Worm (Caenorhabditis elegans) whole organism, young adult: ENCODE measurements around the gene nhr-41.

Experiments used
- B0261.1 ChIP-seq: sonication (generic microtip); optimal IDR thresholded peaks from 2 replicates; lab custom pipeline; 2016; ENCODE audit warnings: mild to moderate bottlenecking, missing genetic modification characterization, moderate library complexity, missing compliant biosample characterization
- F37B4.10 ChIP-seq: fragments of 200-800 bp; sonication (Bioruptor generic); IDR thresholded peaks from 2 replicates; pipeline ENCODE4 v1.3.6; 2022; ENCODE audit warnings: missing genetic modification characterization, missing compliant biosample characterization
- F49E8.2 ChIP-seq: sonication (generic microtip); optimal IDR thresholded peaks from 3 replicates; lab custom pipeline; 2017; ENCODE audit warnings: missing genetic modification characterization, mild to moderate bottlenecking, missing compliant biosample characterization, antibody characterized with exemption, moderate library complexity; ENCODE audit not compliant: insufficient read depth
- K12H6.12 ChIP-seq: fragments of 200-800 bp; sonication (Bioruptor generic); optimal IDR thresholded peaks from 2 replicates; lab custom pipeline; 2018; ENCODE audit warnings: mild to moderate bottlenecking, missing genetic modification characterization, missing compliant biosample characterization
- Y53F4B.3 ChIP-seq: fragments of 200-800 bp; sonication (Bioruptor generic); IDR thresholded peaks from 2 replicates; pipeline ENCODE4 v1.3.6; 2022; ENCODE audit warnings: missing genetic modification reagents, missing genetic modification characterization, missing compliant biosample characterization
- Y56A3A.18 ChIP-seq: fragments of 200-800 bp; sonication (Bioruptor generic); IDR thresholded peaks from 2 replicates; pipeline ENCODE4 v1.3.6; 2022; ENCODE audit warnings: missing genetic modification reagents, missing genetic modification characterization, missing compliant biosample characterization
- akir-1 ChIP-seq: fragments of 200-800 bp; sonication (Bioruptor generic); optimal IDR thresholded peaks from 2 replicates; lab custom pipeline; 2018; ENCODE audit warnings: mild to moderate bottlenecking, missing genetic modification characterization, moderate library complexity, missing compliant biosample characterization
- atf-7 ChIP-seq: sonication (generic microtip); optimal IDR thresholded peaks from 2 replicates; lab custom pipeline; 2017; ENCODE audit warnings: mild to moderate bottlenecking, missing genetic modification characterization, missing compliant biosample characterization
- attf-5 ChIP-seq: fragments of 200-800 bp; sonication (Bioruptor generic); optimal IDR thresholded peaks from 2 replicates; lab custom pipeline; 2018; ENCODE audit warnings: mild to moderate bottlenecking, missing genetic modification characterization, missing compliant biosample characterization
- bed-1 ChIP-seq: fragments of 200-800 bp; sonication (Bioruptor generic); IDR thresholded peaks from 2 replicates; pipeline ENCODE4 v1.3.6; 2022; ENCODE audit warnings: missing genetic modification reagents, missing genetic modification characterization, missing compliant biosample characterization
- ccch-3 ChIP-seq: fragments of 200-800 bp; sonication (Bioruptor generic); optimal IDR thresholded peaks from 2 replicates; lab custom pipeline; 2018; ENCODE audit warnings: mild to moderate bottlenecking, missing genetic modification characterization, missing compliant biosample characterization
- cebp-1 ChIP-seq, 2 experiments: fragments of 200-800 bp in 1 of 2; sonication (Bioruptor generic) in 1 of 2; sonication (generic microtip) in 1 of 2; IDR thresholded peaks in 1 of 2; optimal IDR thresholded peaks in 1 of 2; 2 replicates each; pipeline versions ENCODE4 v1.3.6 to Lab custom; 2017 to 2022; ENCODE audit warnings: missing compliant biosample characterization in 2 of 2, missing genetic modification characterization in 2 of 2, mild to moderate bottlenecking in 1 of 2, missing genetic modification reagents in 1 of 2, moderate library complexity in 1 of 2
- cebp-2 ChIP-seq: fragments of 200-800 bp; sonication (Bioruptor generic); IDR thresholded peaks from 2 replicates; pipeline ENCODE4 v1.3.6; 2022; ENCODE audit warnings: missing genetic modification characterization, missing compliant biosample characterization
- ceh-91 ChIP-seq: fragments of 200-800 bp; sonication (Bioruptor generic); IDR thresholded peaks from 2 replicates; pipeline ENCODE4 v1.3.6; 2022; ENCODE audit warnings: missing genetic modification reagents, missing genetic modification characterization, missing compliant biosample characterization
- egrh-3 ChIP-seq: fragments of 200-800 bp; sonication (Bioruptor generic); IDR thresholded peaks from 2 replicates; pipeline ENCODE4 v1.3.6; 2022; ENCODE audit warnings: missing genetic modification reagents, missing genetic modification characterization, missing compliant biosample characterization
- ekl-4 ChIP-seq: fragments of 200-800 bp; sonication (Bioruptor generic); IDR thresholded peaks from 2 replicates; pipeline ENCODE4 v1.3.6; 2022; ENCODE audit warnings: missing genetic modification reagents, missing genetic modification characterization, missing compliant biosample characterization
- hlh-26 ChIP-seq: fragments of 200-800 bp; sonication (Bioruptor generic); conservative IDR thresholded peaks from 2 replicates; pipeline ENCODE4 v1.3.6; 2022; ENCODE audit warnings: missing genetic modification reagents, missing genetic modification characterization, missing compliant biosample characterization
- hrde-1 ChIP-seq: sonication (generic microtip); optimal IDR thresholded peaks from 2 replicates; lab custom pipeline; 2016; ENCODE audit warnings: missing genetic modification characterization, mild to moderate bottlenecking, missing compliant biosample characterization, moderate library complexity, missing genotype, missing genetic modification reagents, borderline replicate concordance
- lag-1 ChIP-seq: fragments of 200-800 bp; sonication (Bioruptor generic); IDR thresholded peaks from 2 replicates; pipeline ENCODE4 v1.3.6; 2022; ENCODE audit warnings: missing genetic modification reagents, missing genetic modification characterization, missing compliant biosample characterization
- lin-26 ChIP-seq: fragments of 200-800 bp; sonication (Bioruptor generic); IDR thresholded peaks from 2 replicates; pipeline ENCODE4 v1.3.6; 2022; ENCODE audit warnings: missing genetic modification reagents, missing genetic modification characterization, missing compliant biosample characterization
- lin-35 ChIP-seq, 3 experiments: fragments of 150-350 bp in 2 of 3; sonication (generic microtip) in 1 of 3; optimal IDR thresholded peaks; 2 replicates each; lab custom pipeline; 2014 to 2018; ENCODE audit warnings: missing biosample characterization in 3 of 3, missing genetic modification characterization in 3 of 3, missing genetic modification reagents in 3 of 3
- madf-8 ChIP-seq: fragments of 200-800 bp; sonication (Bioruptor generic); conservative IDR thresholded peaks from 2 replicates; pipeline ENCODE4 v1.3.6; 2022; ENCODE audit warnings: missing genetic modification reagents, missing genetic modification characterization, missing compliant biosample characterization
- mxl-1 ChIP-seq: sonication (generic microtip); optimal IDR thresholded peaks from 2 replicates; lab custom pipeline; 2016; ENCODE audit warnings: missing genetic modification characterization, missing compliant biosample characterization
- nfya-2 ChIP-seq: fragments of 200-800 bp; sonication (Bioruptor generic); IDR thresholded peaks from 2 replicates; pipeline ENCODE4 v1.3.6; 2022; ENCODE audit warnings: missing genetic modification reagents, missing genetic modification characterization, missing compliant biosample characterization
- nhr-120 ChIP-seq: fragments of 200-800 bp; sonication (Bioruptor generic); IDR thresholded peaks from 2 replicates; pipeline ENCODE4 v1.3.6; 2022; ENCODE audit warnings: missing genetic modification characterization, missing compliant biosample characterization
- nhr-27 ChIP-seq: fragments of 200-800 bp; sonication (Bioruptor generic); optimal IDR thresholded peaks from 2 replicates; lab custom pipeline; 2018; ENCODE audit warnings: mild to moderate bottlenecking, missing genetic modification characterization, moderate library complexity, missing compliant biosample characterization
- nhr-80 ChIP-seq: sonication (generic microtip); optimal IDR thresholded peaks from 2 replicates; lab custom pipeline; 2016; ENCODE audit warnings: missing genetic modification characterization, missing compliant biosample characterization
- rcor-1 ChIP-seq: fragments of 200-800 bp; sonication (Bioruptor generic); IDR thresholded peaks from 2 replicates; pipeline ENCODE4 v1.3.6; 2022; ENCODE audit warnings: missing genetic modification reagents, missing genetic modification characterization, missing compliant biosample characterization
- rpc-1 ChIP-seq, 2 experiments: fragments of 150-350 bp in 1 of 2; sonication (generic microtip) in 1 of 2; optimal IDR thresholded peaks; 2 replicates each; lab custom pipeline; 2014 to 2018; ENCODE audit warnings: missing biosample characterization in 1 of 2, missing genetic modification characterization in 1 of 2, missing genetic modification reagents in 1 of 2, missing genotype in 1 of 2
- sdz-38 ChIP-seq: sonication (generic microtip); optimal IDR thresholded peaks from 2 replicates; lab custom pipeline; 2016; ENCODE audit warnings: missing genotype, missing genetic modification characterization, missing compliant biosample characterization
- snpc-1.1 ChIP-seq: sonication (generic microtip); optimal IDR thresholded peaks from 2 replicates; lab custom pipeline; 2017; ENCODE audit warnings: missing genetic modification characterization, mild to moderate bottlenecking, missing compliant biosample characterization, antibody characterized with exemption, moderate library complexity, missing genotype, missing genetic modification reagents; ENCODE audit not compliant: insufficient read depth
- snpc-4 ChIP-seq, 5 experiments: fragments of 150-350 bp in 1 of 5; sonication (generic microtip) in 4 of 5; optimal IDR thresholded peaks; 2 replicates each; lab custom pipeline; 2014 to 2018; ENCODE audit warnings: missing genetic modification characterization in 5 of 5, missing biosample characterization in 3 of 5, antibody characterized with exemption in 2 of 5, mild to moderate bottlenecking in 2 of 5, missing compliant biosample characterization in 2 of 5, missing genotype in 2 of 5, moderate library complexity in 2 of 5, missing genetic modification reagents in 1 of 5
- somi-1 ChIP-seq: fragments of 200-800 bp; sonication (Bioruptor generic); optimal IDR thresholded peaks from 2 replicates; lab custom pipeline; 2018; ENCODE audit warnings: mild to moderate bottlenecking, missing genetic modification characterization, missing compliant biosample characterization
- tbp1 ChIP-seq: fragments of 200-800 bp; sonication (Bioruptor generic); optimal IDR thresholded peaks from 2 replicates; lab custom pipeline; 2018; ENCODE audit warnings: mild to moderate bottlenecking, missing genetic modification characterization, missing compliant biosample characterization
- unc-130 ChIP-seq: sonication (generic microtip); optimal IDR thresholded peaks from 2 replicates; lab custom pipeline; 2016; ENCODE audit warnings: missing genetic modification reagents, missing genetic modification characterization, missing compliant biosample characterization
- zim-3 ChIP-seq: sonication (generic microtip); optimal IDR thresholded peaks from 2 replicates; lab custom pipeline; 2017; ENCODE audit warnings: mild to moderate bottlenecking, missing genetic modification characterization, moderate library complexity, missing compliant biosample characterization
- ztf-25 ChIP-seq: fragments of 200-800 bp; sonication (Bioruptor generic); IDR thresholded peaks from 2 replicates; pipeline ENCODE4 v1.3.6; 2022; ENCODE audit warnings: missing genetic modification reagents, missing genetic modification characterization, missing compliant biosample characterization
- ztf-28 ChIP-seq: fragments of 200-800 bp; sonication (Bioruptor generic); IDR thresholded peaks from 2 replicates; pipeline ENCODE4 v1.3.6; 2022; ENCODE audit warnings: missing genetic modification reagents, missing genetic modification characterization, missing compliant biosample characterization
- ztf-6 ChIP-seq: fragments of 200-800 bp; sonication (Bioruptor generic); IDR thresholded peaks from 2 replicates; pipeline ENCODE4 v1.3.6; 2022; ENCODE audit warnings: missing genetic modification reagents, missing genetic modification characterization, missing compliant biosample characterization

The nhr-41 gene

DNA sequence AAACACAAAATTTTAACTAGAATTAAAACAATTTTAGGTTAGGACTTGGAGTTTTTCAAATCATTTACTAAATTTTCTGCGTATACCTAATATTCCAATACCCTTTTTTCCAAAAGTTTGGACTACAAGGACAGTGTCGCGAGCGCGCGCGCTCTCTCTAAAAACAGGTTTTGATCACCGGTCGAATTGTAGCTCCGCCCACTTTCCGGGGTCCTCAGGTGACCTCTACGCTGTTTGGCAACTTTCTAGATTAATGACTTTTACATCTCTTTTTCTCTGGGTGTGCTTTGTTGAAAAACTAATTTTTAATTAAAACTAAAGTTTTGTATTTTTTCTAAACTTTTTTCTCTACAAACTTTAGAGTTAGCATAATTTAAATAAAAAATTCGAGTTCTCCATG lies 3.0 kb downstream of the nhr-41 start:
- TF ChIP-seq zim-3 (tag; lab: Kevin White, UChicago) = no peak
- TF ChIP-seq nhr-27 (tag; lab: Kevin White, UChicago) = no peak
- no peak for TF ChIP-seq snpc-4 (GFP tag; optimal IDR thresholded peaks at IDR 0.05; lab: Kevin White, UChicago)
- no peak for TF ChIP-seq snpc-4 (tag; optimal IDR thresholded peaks at IDR 0.05; lab: Kevin White, UChicago)
- no peak for TF ChIP-seq egrh-3 (GFP tag; lab: Robert Waterston, UW)
- TF ChIP-seq sdz-38 (tag; lab: Kevin White, UChicago) = no peak
- no peak for TF ChIP-seq rcor-1 (GFP tag; lab: Robert Waterston, UW)
- no peak for TF ChIP-seq ceh-91
- no peak for TF ChIP-seq F49E8.2 (tag; lab: Kevin White, UChicago)
- no peak for TF ChIP-seq somi-1 (GFP tag; lab: Kevin White, UChicago)

DNA sequence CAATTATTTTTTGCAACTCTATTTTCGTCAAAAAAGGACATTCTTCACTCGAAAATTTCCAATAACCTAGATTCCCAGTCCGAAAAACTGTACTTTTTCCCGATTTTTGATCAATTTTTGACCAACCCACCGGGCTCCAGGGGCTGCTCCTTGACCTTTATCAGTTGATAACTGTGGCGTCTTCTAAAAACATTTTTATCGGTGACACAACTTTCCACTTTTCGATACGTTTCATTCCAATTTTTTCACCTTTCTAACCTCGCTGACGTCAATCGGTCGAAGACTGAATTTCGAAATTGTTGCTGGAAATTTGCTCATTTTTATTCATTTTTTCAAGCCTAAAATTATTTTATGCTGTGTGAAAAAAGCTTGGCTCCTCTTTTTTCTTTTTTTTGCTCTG lies 3.6 kb downstream of the nhr-41 start:
- TF ChIP-seq ztf-28 (GFP tag; lab: Robert Waterston, UW) = 0 out of 2 replicates have a peak, but pooled peaks have one; percentile 5
- TF ChIP-seq akir-1 (GFP tag; lab: Kevin White, UChicago) = no peak
- peak; percentile 58 for TF ChIP-seq nhr-80 (tag; lab: Kevin White, UChicago)
- TF ChIP-seq unc-130 (GFP tag; lab: Kevin White, UChicago) = no peak
- no peak for TF ChIP-seq snpc-1.1
- TF ChIP-seq ccch-3 = no peak
- TF ChIP-seq cebp-1 (GFP tag; IDR thresholded peaks at IDR 0.05; lab: Robert Waterston, UW) = no peak
- peak; percentile 38 for TF ChIP-seq cebp-1 (tag; optimal IDR thresholded peaks at IDR 0.05; lab: Kevin White, UChicago)

DNA sequence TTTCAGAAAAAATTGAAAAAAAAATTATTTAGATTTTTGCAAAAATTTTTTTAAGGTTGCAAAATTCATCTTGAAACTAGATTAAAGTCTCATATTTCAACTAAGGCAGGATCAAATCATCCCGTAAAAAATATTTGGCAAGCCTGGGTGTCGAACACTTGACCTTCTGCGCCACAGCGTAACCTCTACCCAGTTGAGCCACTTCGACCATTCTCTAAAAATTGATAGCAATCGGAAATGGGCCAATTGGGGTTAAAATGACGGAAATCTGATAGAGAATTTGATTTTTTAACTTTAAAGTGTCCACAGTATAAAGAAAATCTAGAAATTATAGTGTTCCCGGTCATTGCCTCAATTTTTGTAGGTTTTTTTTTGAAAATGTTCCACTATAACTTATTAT lies 4.1 kb downstream of the nhr-41 start:
- TF ChIP-seq nhr-120 (GFP tag; lab: Robert Waterston, UW) (no peak), madf-8 (GFP tag; lab: Robert Waterston, UW) (no peak), tbp1 (GFP tag; lab: Kevin White, UChicago) (peak; percentile 80), unc-130 (GFP tag; lab: Kevin White, UChicago) (no peak), ceh-91 (no peak), ekl-4 (no peak), lin-35 (GFP tag; optimal IDR thresholded peaks at IDR 0.05; lab: Kevin White, UChicago) (no peak), bed-1 (GFP tag; lab: Robert Waterston, UW) (no peak), attf-5 (GFP tag; lab: Kevin White, UChicago) (no peak), egrh-3 (GFP tag; lab: Robert Waterston, UW) (no peak), Y56A3A.18 (GFP tag; lab: Robert Waterston, UW) (no peak), rpc-1 (optimal IDR thresholded peaks at IDR 0.05; lab: Kevin White, UChicago) (peak; percentile 40), rpc-1 (tag; optimal IDR thresholded peaks at IDR 0.05; lab: Kevin White, UChicago) (peak; percentile 70), ztf-25 (GFP tag; lab: Robert Waterston, UW) (no peak), atf-7 (tag; lab: Kevin White, UChicago) (no peak), cebp-2 (no peak), lin-26 (GFP tag; lab: Robert Waterston, UW) (peak; percentile 38; the same call in 1 of the 2 replicates), B0261.1 (tag; lab: Kevin White, UChicago) (peak; percentile 47), Y53F4B.3 (GFP tag; lab: Robert Waterston, UW) (no peak), snpc-1.1 (no peak), mxl-1 (tag; lab: Kevin White, UChicago) (no peak), ztf-6 (GFP tag; lab: Robert Waterston, UW) (no peak), nfya-2 (no peak), snpc-4 (GFP tag; optimal IDR thresholded peaks at IDR 0.05; lab: Kevin White, UChicago) (no peak), snpc-4 (tag; optimal IDR thresholded peaks at IDR 0.05; lab: Kevin White, UChicago) (no peak), K12H6.12 (tag; lab: Kevin White, UChicago) (no peak), hrde-1 (no peak), F37B4.10 (GFP tag; lab: Robert Waterston, UW) (no peak), lag-1 (no peak), hlh-26 (GFP tag; lab: Robert Waterston, UW) (no peak)
